Fruit fly (Drosophila melanogaster): ENCODE data around the gene for.
A peak's percentile ranks its signal among the peaks of the same experiment; 100 is the strongest.

for gene

dm6 chr2L:3594000-3594399, 62.8 kb downstream of the for start (continued):
- TF ChIP-seq CG17612 (GFP tag; IDR thresholded peaks at IDR 0.05) (no peak), CG8359 (GFP tag; optimal IDR thresholded peaks at IDR 0.05; ENCODE audit: borderline replicate concordance) (peak; percentile 13), CG8765 (GFP tag; IDR thresholded peaks at IDR 0.05) (peak; percentile 75; the same call in 1 of the 2 replicates), CG7556 (GFP tag; optimal IDR thresholded peaks at IDR 0.05) (peak; percentile 14), Doc3 (GFP tag; IDR thresholded peaks at IDR 0.05; ENCODE audit: partially characterized antibody) (no peak), peb (GFP tag; IDR thresholded peaks at IDR 0.05) (0 out of 2 replicates have a peak, but pooled peaks have one; percentile 22), tgo (GFP tag; IDR thresholded peaks at IDR 0.05) (peak; percentile 42; the same call in 1 of the 3 replicates), CG9609 (GFP tag; optimal IDR thresholded peaks at IDR 0.05) (peak; percentile 52), cad (GFP tag; optimal IDR thresholded peaks at IDR 0.05) (no peak), CG2129 (GFP tag; IDR thresholded peaks at IDR 0.05; ENCODE audit: partially characterized antibody) (no peak), Antp (GFP tag; optimal IDR thresholded peaks at IDR 0.05) (peak; percentile 70), CG16813 (GFP tag; IDR thresholded peaks at IDR 0.05; ENCODE audit: partially characterized antibody) (no peak), CG10959 (GFP tag; IDR thresholded peaks at IDR 0.05) (peak; percentile 78), jing (GFP tag; optimal IDR thresholded peaks at IDR 0.05) (peak; percentile 15), Atf6 (GFP tag; IDR thresholded peaks at IDR 0.05) (no peak), Ptx1 (GFP tag; IDR thresholded peaks at IDR 0.05) (peak; percentile 33; the same call in 1 of the 2 replicates), CG30020 (tag; optimal IDR thresholded peaks at IDR 0.05) (no peak), gsb (GFP tag; IDR thresholded peaks at IDR 0.05) (0 out of 2 replicates have a peak, but pooled peaks have one; percentile 10), NFAT (GFP tag; IDR thresholded peaks at IDR 0.05) (no peak), CG34422 (GFP tag; IDR thresholded peaks at IDR 0.05) (peak; percentile 53; the same call in 2 of the 3 replicates), CG7928 (GFP tag; optimal IDR thresholded peaks at IDR 0.05) (no peak), Fer1 (GFP tag; optimal IDR thresholded peaks at IDR 0.05) (no peak), CG10979 (tag; optimal IDR thresholded peaks at IDR 0.05) (peak; percentile 72), ERR (GFP tag; optimal IDR thresholded peaks at IDR 0.05) (no peak), stc (GFP tag; IDR thresholded peaks at IDR 0.05) (no peak), YL-1 (GFP tag; optimal IDR thresholded peaks at IDR 0.05) (no peak), ttk (GFP tag; IDR thresholded peaks at IDR 0.05) (no peak; the same call in 1 of the 2 replicates), Scr (GFP tag; IDR thresholded peaks at IDR 0.05; ENCODE audit: partially characterized antibody) (no peak), dpn (GFP tag; optimal IDR thresholded peaks at IDR 0.05) (peak; percentile 23 to 38), her (GFP tag; optimal IDR thresholded peaks at IDR 0.05) (peak; percentile 11), Blimp-1 (GFP tag; optimal IDR thresholded peaks at IDR 0.05) (peak; percentile 37), kah (GFP tag; optimal IDR thresholded peaks at IDR 0.05) (no peak), tna (GFP tag; IDR thresholded peaks at IDR 0.05; ENCODE audit: partially characterized antibody) (no peak), CG16815 (GFP tag; optimal IDR thresholded peaks at IDR 0.05) (peak; percentile 67), aop (GFP tag; IDR thresholded peaks at IDR 0.05) (no peak), CG32767 (GFP tag; IDR thresholded peaks at IDR 0.05) (no peak), tap (tag; optimal IDR thresholded peaks at IDR 0.05) (no peak), pfk (GFP tag; optimal IDR thresholded peaks at IDR 0.05) (no peak), CG15073 (GFP tag; optimal IDR thresholded peaks at IDR 0.05) (no peak), lola (GFP tag; optimal IDR thresholded peaks at IDR 0.05) (peak in 1 of 3 experiments; percentile 76), Dad (GFP tag; optimal IDR thresholded peaks at IDR 0.05) (peak; percentile 30), hth (optimal IDR thresholded peaks at IDR 0.05) (no peak), Camta (GFP tag; optimal IDR thresholded peaks at IDR 0.05) (peak; percentile 2), CG4617 (GFP tag; optimal IDR thresholded peaks at IDR 0.05; ENCODE audit: borderline replicate concordance) (no peak), chn (GFP tag; optimal IDR thresholded peaks at IDR 0.05) (peak; percentile 53), abd-A (tag; optimal IDR thresholded peaks at IDR 0.05) (no peak), CG17568 (GFP tag; optimal IDR thresholded peaks at IDR 0.05) (no peak), Ssrp (tag; optimal IDR thresholded peaks at IDR 0.05) (peak; percentile 43), CG18262 (tag; optimal IDR thresholded peaks at IDR 0.05) (peak; percentile 72), pho (GFP tag; optimal IDR thresholded peaks at IDR 0.05) (no peak), shn (GFP tag; optimal IDR thresholded peaks at IDR 0.05) (peak; percentile 38)
